Worm (Caenorhabditis elegans): ENCODE data around the gene klc-2.

Gene klc-2

ce11 chrV:5601263-5601662 lies 20.1 kb upstream of the klc-2 start, which contains the start of gene CD4.8:
Gene CD4.8, minus strand, starts transcription at chrV:5601363.
- TF ChIP-seq mcd-1 (GFP tag; IDR thresholded peaks at IDR 0.05) (no peak), cebp-1 (GFP tag; IDR thresholded peaks at IDR 0.05) (no peak), cebp-1 (tag; optimal IDR thresholded peaks at IDR 0.05) (no peak), rcor-1 (GFP tag; IDR thresholded peaks at IDR 0.05) (no peak), unc-62 (GFP tag; optimal IDR thresholded peaks at IDR 0.05) (no peak), ztf-28 (GFP tag; IDR thresholded peaks at IDR 0.05) (no peak), xnd-1 (tag; optimal IDR thresholded peaks at IDR 0.05) (no peak), Y95B8A.8 (GFP tag; IDR thresholded peaks at IDR 0.05) (no peak), tlf-1 (GFP tag; optimal IDR thresholded peaks at IDR 0.05) (no peak), let-526 (GFP tag; IDR thresholded peaks at IDR 0.05) (no peak)

ce11 chrV:5596391-5597030 lies 15.3 kb upstream of the klc-2 start, which contains the start of gene zhit-1:
Gene zhit-1, minus strand, starts transcription at chrV:5596551.
- TF ChIP-seq somi-1 (GFP tag; optimal IDR thresholded peaks at IDR 0.05) (no peak), nhr-120 (GFP tag; IDR thresholded peaks at IDR 0.05) (no peak), efl-1 (GFP tag; optimal IDR thresholded peaks at IDR 0.05) (peak; percentile 79), lin-54 (GFP tag; optimal IDR thresholded peaks at IDR 0.05) (peak; percentile 90), ceh-100 (GFP tag; IDR thresholded peaks at IDR 0.05) (no peak), chd-7 (tag; optimal IDR thresholded peaks at IDR 0.05) (no peak), lin-35 (GFP tag; optimal IDR thresholded peaks at IDR 0.05) (peak in 2 of 3 experiments; percentile 60 to 73), him-1 (tag; optimal IDR thresholded peaks at IDR 0.05) (peak; percentile 25), attf-6 (GFP tag; IDR thresholded peaks at IDR 0.05) (no peak), egl-44 (GFP tag; IDR thresholded peaks at IDR 0.05) (no peak), let-607 (tag; optimal IDR thresholded peaks at IDR 0.05) (no peak), fkh-3 (tag; optimal IDR thresholded peaks at IDR 0.05) (no peak), ceh-91 (GFP tag; IDR thresholded peaks at IDR 0.05) (no peak), ets-4 (GFP tag; optimal IDR thresholded peaks at IDR 0.05) (no peak), snpc-1.1 (tag; optimal IDR thresholded peaks at IDR 0.05; ENCODE audit: insufficient read depth) (peak; percentile 24), snpc-4 (GFP tag; optimal IDR thresholded peaks at IDR 0.05) (peak; percentile 8), snpc-4 (tag; optimal IDR thresholded peaks at IDR 0.05) (peak; percentile 61 to 73 (median 66)), hrde-1 (tag; optimal IDR thresholded peaks at IDR 0.05; ENCODE audit: borderline replicate concordance) (no peak), hlh-12 (tag; optimal IDR thresholded peaks at IDR 0.05) (no peak), hlh-26 (GFP tag; conservative IDR thresholded peaks at IDR 0.05) (no peak), mcd-1 (GFP tag; IDR thresholded peaks at IDR 0.05) (peak; percentile 87), Y95B8A.8 (GFP tag; IDR thresholded peaks at IDR 0.05) (no peak), madf-6 (GFP tag; IDR thresholded peaks at IDR 0.05) (peak; percentile 37), Y79H2A.3 (GFP tag; conservative IDR thresholded peaks at IDR 0.05) (no peak), hmg-1.2 (GFP tag; IDR thresholded peaks at IDR 0.05) (0 out of 2 replicates have a peak, but pooled peaks have one; percentile 20), K11D2.4 (GFP tag; IDR thresholded peaks at IDR 0.05) (no peak), B0035.1 (tag; optimal IDR thresholded peaks at IDR 0.05) (no peak), ama-1 (optimal IDR thresholded peaks at IDR 0.05) (no peak), ama-1 (GFP tag; optimal IDR thresholded peaks at IDR 0.05) (no peak), mel-28 (tag; optimal IDR thresholded peaks at IDR 0.05; ENCODE audit: borderline replicate concordance) (no peak), dpl-1 (GFP tag; optimal IDR thresholded peaks at IDR 0.05) (peak; percentile 65), lsl-1 (GFP tag; optimal IDR thresholded peaks at IDR 0.05) (no peak), snpc-3.4 (tag; optimal IDR thresholded peaks at IDR 0.05) (no peak)
